Fruit fly (Drosophila melanogaster) whole organism, wandering third instar larva: ENCODE measurements around the gene Pfas.

ENCODE experiments used
- Abd-B ChIP-seq: fragments of >200 bp; optimal IDR thresholded peaks from 2 replicates; lab custom pipeline; 2017; ENCODE audit warnings: missing biosample characterization, missing genetic modification characterization
- CG32264 ChIP-seq: fragments of 200-800 bp; sonication (Bioruptor generic); optimal IDR thresholded peaks from 2 replicates; lab custom pipeline; 2016; ENCODE audit warnings: missing biosample characterization, missing genetic modification characterization
- CG9705 ChIP-seq: fragments of 200-800 bp; sonication (Bioruptor generic); optimal IDR thresholded peaks from 2 replicates; lab custom pipeline; 2018; ENCODE audit warnings: missing biosample characterization, mild to moderate bottlenecking, missing genetic modification characterization
- CrebA ChIP-seq: fragments of 200-800 bp; sonication (Bioruptor generic); optimal IDR thresholded peaks from 2 replicates; lab custom pipeline; 2016; ENCODE audit warnings: missing biosample characterization, mild to moderate bottlenecking, missing genetic modification characterization, borderline replicate concordance
- Dfd ChIP-seq: fragments of >200 bp; optimal IDR thresholded peaks from 2 replicates; lab custom pipeline; 2017; ENCODE audit warnings: missing biosample characterization, missing genetic modification characterization
- Dif ChIP-seq: fragments of 200-275, 200-300 bp; sonication (Bioruptor generic); optimal IDR thresholded peaks from 2 replicates; lab custom pipeline; 2018; ENCODE audit warnings: missing biosample characterization, missing genetic modification characterization; ENCODE audit not compliant: partially characterized antibody
- GATAd ChIP-seq: sonication (Bioruptor generic); optimal IDR thresholded peaks from 2 replicates; lab custom pipeline; 2016; ENCODE audit warnings: missing biosample characterization, missing genetic modification characterization
- HLH106 ChIP-seq: fragments of 200-800 bp; optimal IDR thresholded peaks from 3 replicates; lab custom pipeline; 2019; ENCODE audit warnings: missing biosample characterization, mild to moderate bottlenecking, missing genetic modification characterization, moderate library complexity
- Hnf4 ChIP-seq: fragments of 200-800 bp; sonication (Bioruptor generic); optimal IDR thresholded peaks from 2 replicates; lab custom pipeline; 2016; ENCODE audit warnings: missing biosample characterization, mild to moderate bottlenecking, missing genetic modification characterization
- Hr78 ChIP-seq: fragments of >200 bp; optimal IDR thresholded peaks from 2 replicates; lab custom pipeline; 2017; ENCODE audit warnings: missing biosample characterization, missing genetic modification characterization
- Hr83 ChIP-seq: fragments of 200-300 bp; sonication (Bioruptor generic); optimal IDR thresholded peaks from 2 replicates; lab custom pipeline; 2016; ENCODE audit warnings: missing biosample characterization, mild to moderate bottlenecking, missing genetic modification characterization, moderate library complexity; ENCODE audit not compliant: poor library complexity, severe bottlenecking
- Jra ChIP-seq: sonication (Bioruptor generic); optimal IDR thresholded peaks from 2 replicates; lab custom pipeline; 2016; ENCODE audit warnings: missing biosample characterization, missing genetic modification characterization
- Mio ChIP-seq: sonication (Bioruptor generic); optimal IDR thresholded peaks from 2 replicates; lab custom pipeline; 2016; ENCODE audit warnings: missing biosample characterization, missing genetic modification characterization
- Myc ChIP-seq: fragments of >200 bp; optimal IDR thresholded peaks from 2 replicates; lab custom pipeline; 2017
- N ChIP-seq: fragments of >200 bp; optimal IDR thresholded peaks from 2 replicates; lab custom pipeline; 2018; ENCODE audit warnings: missing biosample characterization, missing external identifiers, missing genetic modification characterization
- OdsH ChIP-seq: fragments of 200-800 bp; sonication (Bioruptor generic); optimal IDR thresholded peaks from 2 replicates; lab custom pipeline; 2016; ENCODE audit warnings: missing biosample characterization, mild to moderate bottlenecking, missing genetic modification characterization
- Rel ChIP-seq, 2 experiments: fragments of 200-800 bp; sonication (Bioruptor generic) in 1 of 2; optimal IDR thresholded peaks; 2 replicates in 1 of 2; 3 replicates in 1 of 2; lab custom pipeline; 2016 to 2019; ENCODE audit warnings: mild to moderate bottlenecking in 2 of 2, missing biosample characterization in 2 of 2, missing genetic modification characterization in 2 of 2, moderate library complexity in 1 of 2
- Sp1 ChIP-seq: fragments of 200-800 bp; sonication (Bioruptor generic); optimal IDR thresholded peaks from 3 replicates; lab custom pipeline; 2019; ENCODE audit warnings: missing biosample characterization, mild to moderate bottlenecking, missing genetic modification characterization, moderate library complexity
- Vsx2 ChIP-seq: fragments of 200-300, 225-300 bp; sonication (Bioruptor generic); optimal IDR thresholded peaks from 2 replicates; lab custom pipeline; 2018; ENCODE audit warnings: missing biosample characterization, missing genetic modification characterization; ENCODE audit not compliant: partially characterized antibody
- br ChIP-seq: fragments of 200-800 bp; sonication (Bioruptor generic); optimal IDR thresholded peaks from 2 replicates; lab custom pipeline; 2016; ENCODE audit warnings: missing biosample characterization, missing genetic modification characterization
- brk ChIP-seq: fragments of 200-800 bp; sonication (Bioruptor generic); optimal IDR thresholded peaks from 2 replicates; lab custom pipeline; 2016; ENCODE audit warnings: missing biosample characterization, mild to moderate bottlenecking, missing genetic modification characterization
- dmrt93B ChIP-seq: fragments of 200-800 bp; sonication (Bioruptor generic); optimal IDR thresholded peaks from 2 replicates; lab custom pipeline; 2018; ENCODE audit warnings: missing biosample characterization, mild to moderate bottlenecking, missing genetic modification characterization
- dsf ChIP-seq: sonication (Bioruptor generic); optimal IDR thresholded peaks from 2 replicates; lab custom pipeline; 2016; ENCODE audit warnings: missing biosample characterization, missing genetic modification characterization, borderline replicate concordance
- ey ChIP-seq: fragments of 200-800 bp; sonication (Bioruptor generic); optimal IDR thresholded peaks from 2 replicates; lab custom pipeline; 2016; ENCODE audit warnings: missing biosample characterization, missing genetic modification characterization
- foxo ChIP-seq, 2 experiments: fragments of 200-800 bp; sonication (Bioruptor generic); optimal IDR thresholded peaks; 2 replicates in 1 of 2; 3 replicates in 1 of 2; lab custom pipeline; 2016 to 2017; ENCODE audit warnings: missing biosample characterization in 2 of 2, missing genetic modification characterization in 2 of 2
- fru ChIP-seq: fragments of 200-800 bp; sonication (Bioruptor generic); optimal IDR thresholded peaks from 3 replicates; lab custom pipeline; 2016; ENCODE audit warnings: missing biosample characterization, mild to moderate bottlenecking, missing genetic modification characterization
- h ChIP-seq: fragments of 200-800 bp; sonication (Bioruptor generic); optimal IDR thresholded peaks from 3 replicates; lab custom pipeline; 2016; ENCODE audit warnings: missing biosample characterization, mild to moderate bottlenecking, missing genetic modification characterization
- jim ChIP-seq: fragments of 175-275, 200-325 bp; sonication (Bioruptor generic); optimal IDR thresholded peaks from 2 replicates; lab custom pipeline; 2016; ENCODE audit warnings: missing biosample characterization, mild to moderate bottlenecking, missing genetic modification characterization
- lola ChIP-seq: fragments of >200 bp; optimal IDR thresholded peaks from 2 replicates; lab custom pipeline; 2017; ENCODE audit warnings: missing biosample characterization, missing genetic modification characterization
- pan ChIP-seq: fragments of >200 bp; optimal IDR thresholded peaks from 2 replicates; lab custom pipeline; 2017
- psq ChIP-seq: fragments of 200-800 bp; sonication (Bioruptor generic); optimal IDR thresholded peaks from 3 replicates; lab custom pipeline; 2017; ENCODE audit warnings: missing biosample characterization, mild to moderate bottlenecking, missing genetic modification characterization, moderate library complexity
- rgr ChIP-seq: fragments of 200-800 bp; sonication (Bioruptor generic); optimal IDR thresholded peaks from 3 replicates; lab custom pipeline; 2016; ENCODE audit warnings: missing biosample characterization, mild to moderate bottlenecking, missing genetic modification characterization
- sage ChIP-seq: fragments of 200-800 bp; sonication (Bioruptor generic); optimal IDR thresholded peaks from 2 replicates; lab custom pipeline; 2016; ENCODE audit warnings: missing biosample characterization, mild to moderate bottlenecking, missing genetic modification characterization
- sv ChIP-seq: fragments of 200-800 bp; sonication (Bioruptor generic); optimal IDR thresholded peaks from 3 replicates; lab custom pipeline; 2016; ENCODE audit warnings: missing biosample characterization, missing genetic modification characterization
- tai ChIP-seq: sonication (Bioruptor generic); optimal IDR thresholded peaks from 2 replicates; lab custom pipeline; 2016; ENCODE audit warnings: missing biosample characterization, missing genetic modification characterization
- usp ChIP-seq: fragments of >200 bp; optimal IDR thresholded peaks from 2 replicates; lab custom pipeline; 2017; ENCODE audit warnings: missing biosample characterization, missing genetic modification characterization

The Pfas gene

DNA sequence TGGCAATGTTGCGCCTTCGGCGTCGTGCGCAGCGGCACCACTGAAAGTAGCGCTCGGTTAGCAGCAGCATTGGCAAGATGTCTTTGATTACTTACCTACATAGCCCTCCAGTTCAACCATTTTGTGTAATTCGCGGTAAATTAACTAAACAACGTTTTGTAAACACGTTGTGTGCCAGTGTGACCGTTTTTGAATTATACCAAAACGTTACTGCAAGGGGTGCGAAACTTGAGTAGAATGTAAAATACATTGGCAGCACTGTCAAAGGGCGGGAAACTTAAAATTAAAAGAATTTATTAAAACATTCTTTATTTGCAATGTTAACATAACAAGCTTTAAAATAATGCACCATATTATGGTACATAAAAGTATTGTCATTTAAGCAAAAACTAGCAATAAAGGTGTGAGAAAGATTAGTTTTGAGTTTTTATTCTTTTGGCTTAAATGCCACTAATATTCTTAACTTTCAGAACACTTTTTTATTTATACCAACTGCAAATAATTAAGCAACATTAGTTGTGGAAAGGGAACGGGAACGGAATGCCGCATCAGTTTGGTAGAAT, 21.4 kb downstream of the Pfas start, which contains the start of gene CG9107:
TSS of gene CG9107 (minus strand) at position 195 of the 563 bp plus-strand sequence.
- TF ChIP-seq sv (GFP tag; lab: Kevin White, UChicago): no peak
- peak; percentile 50 for TF ChIP-seq Myc (lab: Kevin White, UChicago)

DNA sequence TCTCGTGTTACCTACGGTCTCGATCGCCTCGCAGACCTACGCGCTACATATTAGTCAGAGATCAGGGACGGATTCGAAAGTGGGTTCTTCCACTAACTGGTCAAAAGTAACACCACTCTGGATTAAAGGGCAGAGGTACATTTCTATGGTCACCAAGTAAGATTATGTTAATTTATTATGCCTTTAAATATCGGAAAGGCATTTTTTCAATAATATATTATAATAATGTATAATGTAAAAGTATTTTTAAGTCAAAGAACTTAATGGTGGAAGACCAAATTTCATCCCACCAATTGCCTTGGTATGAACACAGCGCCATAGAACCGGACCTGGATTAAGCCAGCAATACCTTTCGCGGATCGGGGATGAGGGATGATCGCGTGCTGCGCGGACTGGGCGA, 23.1 kb downstream of the Pfas start:
- TF ChIP-seq Jra: no peak
- no peak for TF ChIP-seq jim (GFP tag; lab: Kevin White, UChicago)
- no peak for TF ChIP-seq Hnf4 (GFP tag; lab: Kevin White, UChicago)
- no peak for TF ChIP-seq CG32264 (GFP tag; lab: Kevin White, UChicago)
- TF ChIP-seq N (GFP tag; lab: Kevin White, UChicago): no peak
- TF ChIP-seq HLH106 (tag; lab: Kevin White, UChicago): peak; percentile 81
- TF ChIP-seq psq (GFP tag; lab: Kevin White, UChicago): peak; percentile 58
- no peak for TF ChIP-seq Rel (GFP tag; optimal IDR thresholded peaks at IDR 0.05; lab: Kevin White, UChicago)
- no peak for TF ChIP-seq Rel (tag; optimal IDR thresholded peaks at IDR 0.05; lab: Kevin White, UChicago)
- TF ChIP-seq Hr78 (GFP tag; lab: Kevin White, UChicago): no peak
- peak; percentile 10 for TF ChIP-seq ey
- no peak for TF ChIP-seq CrebA (GFP tag; lab: Kevin White, UChicago)
- peak; percentile 57 for TF ChIP-seq rgr
- TF ChIP-seq foxo (GFP tag; optimal IDR thresholded peaks at IDR 0.05; lab: Kevin White, UChicago): peak in 1 of 2 experiments; percentile 83
- TF ChIP-seq CG9705 (GFP tag; lab: Kevin White, UChicago): peak; percentile 63
- TF ChIP-seq sage (GFP tag; lab: Kevin White, UChicago): peak; percentile 15
- no peak for TF ChIP-seq Dif (GFP tag; lab: Kevin White, UChicago)
- no peak for TF ChIP-seq GATAd (GFP tag; lab: Kevin White, UChicago)
- no peak for TF ChIP-seq Vsx2 (GFP tag; lab: Kevin White, UChicago)
- no peak for TF ChIP-seq pan (lab: Kevin White, UChicago)
- peak; percentile 55 for TF ChIP-seq Sp1 (GFP tag; lab: Kevin White, UChicago)
- peak; percentile 73 for TF ChIP-seq dmrt93B
- peak; percentile 72 for TF ChIP-seq fru (GFP tag; lab: Kevin White, UChicago)
- TF ChIP-seq OdsH: peak; percentile 25
- TF ChIP-seq h (GFP tag; lab: Kevin White, UChicago): peak; percentile 74
- no peak for TF ChIP-seq Dfd

DNA sequence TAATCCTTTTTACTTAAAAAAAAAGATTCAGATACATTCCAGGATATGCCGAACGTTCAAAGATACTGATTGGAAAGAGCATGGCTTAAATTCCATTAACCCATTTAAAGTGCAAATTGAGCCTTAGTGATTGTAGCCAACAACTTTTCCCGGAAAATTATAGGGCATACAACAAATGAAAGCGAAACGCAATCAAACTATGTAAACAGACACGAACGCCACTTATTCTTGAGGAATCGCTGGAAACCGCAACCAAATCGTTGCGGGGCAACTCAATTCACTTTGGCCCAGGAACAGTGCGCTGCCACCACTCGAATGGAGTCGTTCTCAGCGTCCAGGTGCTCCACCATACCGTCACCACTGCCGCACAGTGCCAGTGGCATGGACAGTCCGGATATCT, 25.3 kb downstream of the Pfas start, which contains the start of gene CG13996:
TSS of gene CG13996 (plus strand) at position 301 of the 400 bp plus-strand sequence.
- TF ChIP-seq Abd-B (no peak), HLH106 (tag; lab: Kevin White, UChicago) (no peak), usp (GFP tag; lab: Kevin White, UChicago) (no peak), h (GFP tag; lab: Kevin White, UChicago) (no peak), GATAd (GFP tag; lab: Kevin White, UChicago) (no peak), pan (lab: Kevin White, UChicago) (no peak), brk (GFP tag; lab: Kevin White, UChicago) (no peak), Dfd (no peak), Hnf4 (GFP tag; lab: Kevin White, UChicago) (no peak), dmrt93B (no peak)

DNA sequence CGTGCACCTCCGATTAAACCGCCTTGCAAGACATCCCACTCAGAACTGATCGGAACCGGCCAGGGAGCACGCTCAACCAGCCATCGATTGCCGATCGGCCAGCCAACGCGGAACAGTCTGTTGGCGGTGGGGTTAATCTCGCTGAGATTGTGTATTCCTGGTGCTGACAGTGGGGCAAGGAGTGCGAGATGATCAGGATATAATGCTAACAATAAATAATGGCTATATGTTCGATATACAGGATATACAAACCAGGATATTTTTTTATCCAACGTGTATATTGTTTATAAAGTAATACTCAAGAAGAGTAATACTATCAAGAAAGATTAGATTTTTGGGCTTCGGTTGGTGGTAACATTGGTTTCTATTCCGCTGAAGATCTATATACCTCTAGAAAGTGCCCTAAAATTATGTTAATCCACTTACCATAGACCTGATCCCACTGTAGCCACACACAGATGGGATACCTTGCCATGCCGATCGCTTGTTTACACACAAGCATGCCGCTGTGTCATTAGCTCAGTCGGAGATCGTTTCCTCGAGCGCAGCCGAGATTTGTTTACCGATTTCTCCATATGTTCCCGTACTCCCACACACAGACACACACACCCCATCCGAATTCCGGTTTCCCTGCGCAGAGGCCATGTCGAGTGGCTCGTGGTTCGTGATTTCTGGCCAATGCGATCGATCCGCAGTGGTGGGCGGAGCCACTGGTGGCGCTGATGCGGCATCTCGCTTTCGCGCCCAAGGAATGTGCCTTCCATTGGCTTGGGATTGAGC, 26.3 kb downstream of the Pfas start, which contains the start of gene H2.0:
TSS of gene H2.0 (minus strand) at position 51 of the 780 bp plus-strand sequence.
- TF ChIP-seq OdsH (peak; percentile 56), Vsx2 (GFP tag; lab: Kevin White, UChicago) (no peak), Rel (GFP tag; optimal IDR thresholded peaks at IDR 0.05; lab: Kevin White, UChicago) (no peak), Rel (tag; optimal IDR thresholded peaks at IDR 0.05; lab: Kevin White, UChicago) (no peak), br (GFP tag; lab: Kevin White, UChicago) (peak; percentile 52), Hr83 (GFP tag; lab: Kevin White, UChicago) (no peak), Hr78 (GFP tag; lab: Kevin White, UChicago) (no peak), tai (GFP tag; lab: Kevin White, UChicago) (no peak), sage (GFP tag; lab: Kevin White, UChicago) (no peak), ey (peak; percentile 47), usp (GFP tag; lab: Kevin White, UChicago) (no peak), CG9705 (GFP tag; lab: Kevin White, UChicago) (no peak), lola (no peak), Dif (GFP tag; lab: Kevin White, UChicago) (peak; percentile 39), sv (GFP tag; lab: Kevin White, UChicago) (no peak), pan (lab: Kevin White, UChicago) (no peak), rgr (peak; percentile 36), fru (GFP tag; lab: Kevin White, UChicago) (peak; percentile 52), psq (GFP tag; lab: Kevin White, UChicago) (peak; percentile 25), Jra (no peak), GATAd (GFP tag; lab: Kevin White, UChicago) (no peak), CG32264 (GFP tag; lab: Kevin White, UChicago) (no peak), Myc (lab: Kevin White, UChicago) (no peak), Abd-B (no peak), Dfd (no peak), foxo (GFP tag; optimal IDR thresholded peaks at IDR 0.05; lab: Kevin White, UChicago) (no peak), brk (GFP tag; lab: Kevin White, UChicago) (no peak), Sp1 (GFP tag; lab: Kevin White, UChicago) (peak; percentile 61), HLH106 (tag; lab: Kevin White, UChicago) (peak; percentile 50), dsf (GFP tag; lab: Kevin White, UChicago) (no peak), Mio (GFP tag; lab: Kevin White, UChicago) (no peak)
